Worm (Caenorhabditis elegans) whole organism, L2 larva: ENCODE results near the gene F56C3.3.

Source experiments
- C34F6.9 ChIP-seq: fragments of 150-350 bp; optimal IDR thresholded peaks from 2 replicates; lab custom pipeline; 2014; ENCODE audit warnings: missing biosample characterization, missing genetic modification characterization
- F13H6.1 ChIP-seq: sonication (generic microtip); optimal IDR thresholded peaks from 2 replicates; lab custom pipeline; 2016; ENCODE audit warnings: missing genetic modification characterization, missing compliant biosample characterization
- R02D3.7 ChIP-seq: fragments of 150-350 bp; optimal IDR thresholded peaks from 2 replicates; lab custom pipeline; 2014; ENCODE audit warnings: missing biosample characterization, missing genetic modification characterization
- Y55F3AM.14 ChIP-seq: fragments of 200-800 bp; sonication (Bioruptor generic); optimal IDR thresholded peaks from 2 replicates; lab custom pipeline; 2018; ENCODE audit warnings: mild to moderate bottlenecking, missing genetic modification characterization, missing compliant biosample characterization
- ZK546.5 ChIP-seq: sonication (generic microtip); optimal IDR thresholded peaks from 2 replicates; lab custom pipeline; 2017; ENCODE audit warnings: missing biosample characterization, missing genetic modification characterization
- alr-1 ChIP-seq: fragments of 150-350 bp; optimal IDR thresholded peaks from 2 replicates; lab custom pipeline; 2014; ENCODE audit warnings: missing biosample characterization, missing genetic modification characterization
- aly-2 ChIP-seq: fragments of 150-350 bp; optimal IDR thresholded peaks from 2 replicates; lab custom pipeline; 2014; ENCODE audit warnings: missing biosample characterization, missing genetic modification characterization
- ama-1 ChIP-seq: fragments of 150-350 bp; optimal IDR thresholded peaks from 2 replicates; lab custom pipeline; 2018; ENCODE audit warnings: inconsistent platforms
- blmp-1 ChIP-seq: sonication (generic microtip); optimal IDR thresholded peaks from 2 replicates; lab custom pipeline; 2017; ENCODE audit warnings: missing genetic modification characterization, mild to moderate bottlenecking, missing compliant biosample characterization, antibody characterized with exemption, moderate library complexity; ENCODE audit not compliant: insufficient read depth
- ceh-16 ChIP-seq: fragments of 150-350 bp; optimal IDR thresholded peaks from 2 replicates; lab custom pipeline; 2014; ENCODE audit warnings: missing biosample characterization, missing genetic modification characterization
- ceh-82 ChIP-seq: fragments of 150-350 bp; optimal IDR thresholded peaks from 2 replicates; lab custom pipeline; 2014; ENCODE audit warnings: missing biosample characterization, missing genetic modification characterization
- crh-2 ChIP-seq: sonication (generic microtip); optimal IDR thresholded peaks from 2 replicates; lab custom pipeline; 2017; ENCODE audit warnings: missing biosample characterization, missing genetic modification characterization
- dmd-4 ChIP-seq: sonication (generic microtip); optimal IDR thresholded peaks from 2 replicates; lab custom pipeline; 2017; ENCODE audit warnings: missing biosample characterization, missing genetic modification characterization
- egl-27 ChIP-seq: sonication (generic microtip); optimal IDR thresholded peaks from 3 replicates; lab custom pipeline; 2017; ENCODE audit warnings: missing biosample characterization, missing genetic modification reagents, missing genetic modification characterization
- elt-1 ChIP-seq: fragments of 150-350 bp; optimal IDR thresholded peaks from 2 replicates; lab custom pipeline; 2014; ENCODE audit warnings: missing biosample characterization, missing genetic modification characterization
- elt-3 ChIP-seq: sonication (generic microtip); optimal IDR thresholded peaks from 2 replicates; lab custom pipeline; 2017; ENCODE audit warnings: missing biosample characterization, missing genetic modification characterization
- fos-1 ChIP-seq: fragments of 150-350 bp; optimal IDR thresholded peaks from 2 replicates; lab custom pipeline; 2014; ENCODE audit warnings: missing biosample characterization, missing genetic modification characterization
- gmeb-1 ChIP-seq: fragments of 150-350 bp; optimal IDR thresholded peaks from 2 replicates; lab custom pipeline; 2014; ENCODE audit warnings: missing biosample characterization, missing genetic modification characterization
- lin-11 ChIP-seq: fragments of 150-350 bp; sonication (generic microtip); optimal IDR thresholded peaks from 2 replicates; lab custom pipeline; 2014; ENCODE audit warnings: missing biosample characterization, missing genetic modification characterization, inconsistent platforms, mixed read lengths
- lin-13 ChIP-seq: fragments of 150-350 bp; optimal IDR thresholded peaks from 2 replicates; lab custom pipeline; 2014; ENCODE audit warnings: missing biosample characterization, missing genetic modification reagents, missing genetic modification characterization
- lin-39 ChIP-seq: fragments of 150-350 bp; optimal IDR thresholded peaks from 2 replicates; lab custom pipeline; 2014; ENCODE audit warnings: missing biosample characterization, missing genetic modification reagents, missing genetic modification characterization
- lsy-2 ChIP-seq, 2 experiments: fragments of 150-350 bp in 1 of 2; sonication (generic microtip) in 1 of 2; optimal IDR thresholded peaks; 2 replicates each; lab custom pipeline; 2014 to 2017; ENCODE audit warnings: missing biosample characterization in 2 of 2, missing genetic modification characterization in 2 of 2
- mab-5 ChIP-seq: fragments of 150-350 bp; optimal IDR thresholded peaks from 2 replicates; lab custom pipeline; 2014; ENCODE audit warnings: missing biosample characterization, missing genetic modification characterization
- mbf-1 ChIP-seq: sonication (generic microtip); optimal IDR thresholded peaks from 2 replicates; lab custom pipeline; 2017; ENCODE audit warnings: missing biosample characterization, missing genetic modification characterization
- mdl-1 ChIP-seq, 2 experiments: fragments of 150-350 bp in 1 of 2; sonication (generic microtip) in 1 of 2; optimal IDR thresholded peaks; 2 replicates each; lab custom pipeline; 2017; ENCODE audit warnings: missing biosample characterization in 2 of 2, missing genetic modification characterization in 2 of 2
- nhr-10 ChIP-seq: sonication (generic microtip); optimal IDR thresholded peaks from 2 replicates; lab custom pipeline; 2017; ENCODE audit warnings: missing biosample characterization, missing genetic modification characterization
- nhr-11 ChIP-seq: fragments of 150-350 bp; optimal IDR thresholded peaks from 2 replicates; lab custom pipeline; 2014; ENCODE audit warnings: missing biosample characterization, missing genetic modification characterization
- nhr-12 ChIP-seq: fragments of 150-350 bp; optimal IDR thresholded peaks from 2 replicates; lab custom pipeline; 2014; ENCODE audit warnings: missing biosample characterization, missing genetic modification characterization
- nhr-129 ChIP-seq: fragments of 150-350 bp; optimal IDR thresholded peaks from 2 replicates; lab custom pipeline; 2014; ENCODE audit warnings: missing biosample characterization, missing genetic modification characterization
- nhr-21 ChIP-seq: fragments of 150-350 bp; optimal IDR thresholded peaks from 2 replicates; lab custom pipeline; 2014; ENCODE audit warnings: missing biosample characterization, missing genetic modification characterization
- nhr-23 ChIP-seq: fragments of 150-350 bp; optimal IDR thresholded peaks from 2 replicates; lab custom pipeline; 2014; ENCODE audit warnings: missing biosample characterization, missing genetic modification reagents, missing genetic modification characterization
- nhr-237 ChIP-seq: fragments of 150-350 bp; optimal IDR thresholded peaks from 2 replicates; lab custom pipeline; 2014; ENCODE audit warnings: missing biosample characterization, missing genetic modification characterization
- nhr-25 ChIP-seq: fragments of 150-350 bp; sonication (generic microtip); optimal IDR thresholded peaks from 3 replicates; lab custom pipeline; 2014; ENCODE audit warnings: missing biosample characterization, missing genetic modification characterization
- nhr-6 ChIP-seq: fragments of 150-350 bp; optimal IDR thresholded peaks from 2 replicates; lab custom pipeline; 2014; ENCODE audit warnings: missing biosample characterization, missing genetic modification characterization
- nhr-77 ChIP-seq: fragments of 150-350 bp; optimal IDR thresholded peaks from 2 replicates; lab custom pipeline; 2014; ENCODE audit warnings: missing biosample characterization, missing genetic modification characterization
- peb-1 ChIP-seq: fragments of 150-350 bp; optimal IDR thresholded peaks from 2 replicates; lab custom pipeline; 2014; ENCODE audit warnings: missing biosample characterization, missing genetic modification characterization
- sem-4 ChIP-seq: fragments of 150-350 bp; optimal IDR thresholded peaks from 2 replicates; lab custom pipeline; 2014; ENCODE audit warnings: missing biosample characterization, missing genetic modification reagents, missing genetic modification characterization
- skn-1 ChIP-seq: sonication (generic microtip); optimal IDR thresholded peaks from 2 replicates; lab custom pipeline; 2017; ENCODE audit warnings: missing biosample characterization, missing genetic modification characterization
- sma-3 ChIP-seq: sonication (generic microtip); optimal IDR thresholded peaks from 2 replicates; lab custom pipeline; 2016; ENCODE audit warnings: missing genetic modification reagents, missing genetic modification characterization, missing compliant biosample characterization
- sma-9 ChIP-seq, 2 experiments: fragments of 150-350 bp in 1 of 2; sonication (generic microtip) in 1 of 2; optimal IDR thresholded peaks; 2 replicates each; lab custom pipeline; 2014 to 2016; ENCODE audit warnings: missing genetic modification characterization in 2 of 2, mild to moderate bottlenecking in 1 of 2, missing biosample characterization in 1 of 2, missing compliant biosample characterization in 1 of 2, missing genetic modification reagents in 1 of 2, moderate library complexity in 1 of 2
- snpc-4 ChIP-seq: fragments of 150-350 bp; optimal IDR thresholded peaks from 2 replicates; lab custom pipeline; 2014; ENCODE audit warnings: missing biosample characterization, missing genetic modification characterization
- unc-39 ChIP-seq: fragments of 150-350 bp; optimal IDR thresholded peaks from 2 replicates; lab custom pipeline; 2014; ENCODE audit warnings: missing biosample characterization, missing genetic modification characterization
- unc-55 ChIP-seq: fragments of 150-350 bp; sonication (generic microtip); optimal IDR thresholded peaks from 3 replicates; lab custom pipeline; 2014; ENCODE audit warnings: missing biosample characterization, missing genetic modification reagents, missing genetic modification characterization
- unc-62 ChIP-seq: fragments of 150-350 bp; optimal IDR thresholded peaks from 2 replicates; lab custom pipeline; 2014; ENCODE audit warnings: missing biosample characterization, missing genetic modification reagents, missing genetic modification characterization
- zag-1 ChIP-seq: fragments of 150-350 bp; optimal IDR thresholded peaks from 2 replicates; lab custom pipeline; 2014; ENCODE audit warnings: missing biosample characterization, missing genetic modification characterization
- ztf-1 ChIP-seq: fragments of 200-800 bp; sonication (Bioruptor generic); conservative IDR thresholded peaks from 2 replicates; pipeline ENCODE4 v1.3.6; 2022; ENCODE audit warnings: missing genetic modification characterization, missing compliant biosample characterization
- ztf-11 ChIP-seq: sonication (generic microtip); optimal IDR thresholded peaks from 2 replicates; lab custom pipeline; 2017; ENCODE audit warnings: missing biosample characterization, missing genetic modification characterization
- ztf-4 ChIP-seq: fragments of 150-350 bp; optimal IDR thresholded peaks from 2 replicates; lab custom pipeline; 2014; ENCODE audit warnings: missing biosample characterization, missing genetic modification characterization

Gene F56C3.3

DNA sequence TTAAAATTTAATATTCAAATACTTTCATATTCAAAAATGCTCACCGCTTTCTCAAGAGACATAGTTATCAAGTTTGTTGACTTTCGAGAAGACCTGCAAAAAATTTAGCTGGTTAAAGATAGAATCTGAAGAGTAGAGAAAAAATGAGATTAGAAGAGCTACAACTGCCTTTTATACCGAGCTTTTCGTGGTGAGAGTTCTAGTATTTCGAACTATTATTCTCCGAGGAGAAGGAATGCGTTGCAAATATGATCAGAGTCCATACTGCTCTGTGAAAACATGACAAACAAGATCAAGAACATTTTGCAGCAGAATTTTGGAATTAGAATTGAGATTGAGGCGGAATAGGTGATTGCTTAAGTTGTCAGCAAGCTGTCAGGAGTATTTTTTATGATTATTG lies 2.4 kb upstream of the F56C3.3 start, which contains the start of gene F56C3.4:
Gene F56C3.4 (minus strand): TSS at position 101 of the 400 bp plus-strand sequence.
- TF ChIP-seq nhr-21 (tag; lab: Kevin White, UChicago) = no peak
- TF ChIP-seq lin-13 = no peak
- TF ChIP-seq peb-1 = no peak
- TF ChIP-seq sma-3 = no peak
- TF ChIP-seq snpc-4 (tag; lab: Kevin White, UChicago) = no peak
- no peak for TF ChIP-seq lsy-2 (tag; optimal IDR thresholded peaks at IDR 0.05; lab: Kevin White, UChicago)
- TF ChIP-seq elt-1 (tag; lab: Kevin White, UChicago) = no peak
- TF ChIP-seq nhr-129 = no peak
- TF ChIP-seq unc-39 (tag; lab: Kevin White, UChicago) = no peak
- TF ChIP-seq crh-2 (tag; lab: Kevin White, UChicago) = no peak
- TF ChIP-seq nhr-11 = no peak
- TF ChIP-seq unc-62 (GFP tag; lab: Kevin White, UChicago) = no peak

DNA sequence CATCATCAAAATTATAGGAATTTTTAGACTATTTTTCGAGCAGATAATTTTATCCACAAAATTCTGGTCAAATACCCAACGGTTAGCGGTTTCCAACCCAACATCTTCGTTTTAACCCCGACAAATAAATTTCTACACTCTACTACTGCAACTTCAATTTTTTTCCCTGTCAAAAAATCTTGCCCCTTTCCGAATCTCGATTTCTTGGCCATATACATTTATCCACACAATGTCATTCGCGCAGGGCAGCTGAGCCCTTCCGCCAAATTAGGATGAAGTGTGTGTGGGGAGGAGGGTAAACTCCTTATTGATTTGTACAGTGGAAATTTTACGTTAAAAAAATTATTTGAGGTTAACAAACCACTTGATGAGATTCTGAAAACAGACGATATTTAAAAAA lies 13.4 kb downstream of the F56C3.3 start:
- peak; percentile 64 for TF ChIP-seq nhr-11
- TF ChIP-seq gmeb-1 (tag; lab: Kevin White, UChicago) = peak; percentile 92
- TF ChIP-seq lin-13 = peak; percentile 97
- TF ChIP-seq nhr-23 (tag; lab: Kevin White, UChicago) = no peak
- TF ChIP-seq zag-1 (tag; lab: Kevin White, UChicago) = peak; percentile 98
- peak; percentile 97 for TF ChIP-seq egl-27 (tag; lab: Kevin White, UChicago)
- TF ChIP-seq unc-39 (tag; lab: Kevin White, UChicago) = peak; percentile 72
- TF ChIP-seq ceh-82 (tag; lab: Kevin White, UChicago) = peak; percentile 98
- TF ChIP-seq nhr-237 = peak; percentile 93
- peak; percentile 73 for TF ChIP-seq blmp-1 (tag; lab: Kevin White, UChicago)
- peak; percentile 96 for TF ChIP-seq mab-5
- peak; percentile 89 for TF ChIP-seq snpc-4 (tag; lab: Kevin White, UChicago)
- TF ChIP-seq elt-1 (tag; lab: Kevin White, UChicago) = no peak
- TF ChIP-seq mbf-1 = peak; percentile 65
- peak; percentile 99 for TF ChIP-seq nhr-129
- TF ChIP-seq nhr-21 (tag; lab: Kevin White, UChicago) = peak; percentile 98
- TF ChIP-seq elt-3 (tag; lab: Kevin White, UChicago) = no peak
- peak; percentile 82 for TF ChIP-seq skn-1 (tag; lab: Kevin White, UChicago)
- TF ChIP-seq ztf-1 (GFP tag; lab: Robert Waterston, UW) = no peak
- TF ChIP-seq nhr-6 = peak; percentile 97
- TF ChIP-seq F13H6.1 = peak; percentile 94
- peak; percentile 98 for TF ChIP-seq sma-3
- peak; percentile 93 for TF ChIP-seq lin-11
- TF ChIP-seq sma-9 (GFP tag; optimal IDR thresholded peaks at IDR 0.05; lab: Kevin White, UChicago) = peak; percentile 96
- no peak for TF ChIP-seq sma-9 (tag; optimal IDR thresholded peaks at IDR 0.05; lab: Kevin White, UChicago)
- no peak for TF ChIP-seq ama-1 (lab: Kevin White, UChicago)
- TF ChIP-seq nhr-12 (tag; lab: Kevin White, UChicago) = peak; percentile 55
- TF ChIP-seq nhr-10 = peak; percentile 94
- TF ChIP-seq fos-1 (tag; lab: Kevin White, UChicago) = peak; percentile 98
- peak; percentile 90 for TF ChIP-seq ztf-4 (tag; lab: Kevin White, UChicago)
- no peak for TF ChIP-seq alr-1 (tag; lab: Kevin White, UChicago)
- peak; percentile 63 for TF ChIP-seq aly-2 (tag; lab: Kevin White, UChicago)
- TF ChIP-seq C34F6.9 (tag; lab: Kevin White, UChicago) = peak; percentile 94
- TF ChIP-seq R02D3.7 (tag; lab: Kevin White, UChicago) = peak; percentile 67
- TF ChIP-seq nhr-25 (tag; lab: Kevin White, UChicago) = peak; percentile 95
- TF ChIP-seq lsy-2 (tag; optimal IDR thresholded peaks at IDR 0.05; lab: Kevin White, UChicago) = peak; percentile 92 to 95
- peak; percentile 79 for TF ChIP-seq ztf-11 (tag; lab: Kevin White, UChicago)
- TF ChIP-seq nhr-77 (tag; lab: Kevin White, UChicago) = peak; percentile 96
- TF ChIP-seq dmd-4 (tag; lab: Kevin White, UChicago) = peak; percentile 72
- TF ChIP-seq ceh-16 (tag; lab: Kevin White, UChicago) = peak; percentile 90
- TF ChIP-seq unc-55 (GFP tag; lab: Kevin White, UChicago) = peak; percentile 99
- peak; percentile 85 for TF ChIP-seq Y55F3AM.14 (GFP tag; lab: Kevin White, UChicago)
- TF ChIP-seq ZK546.5 = peak; percentile 65
- TF ChIP-seq lin-39 (tag; lab: Kevin White, UChicago) = peak; percentile 55
- TF ChIP-seq peb-1 = no peak
- TF ChIP-seq crh-2 (tag; lab: Kevin White, UChicago) = peak; percentile 98
- TF ChIP-seq unc-62 (GFP tag; lab: Kevin White, UChicago) = peak; percentile 72
- TF ChIP-seq mdl-1 (tag; optimal IDR thresholded peaks at IDR 0.05; lab: Kevin White, UChicago) = peak; percentile 70 to 92
- TF ChIP-seq sem-4 (tag; lab: Kevin White, UChicago) = peak; percentile 96
- TF ChIP-seq, all 48 proteins: peak for 41
